Worm (Caenorhabditis elegans): ENCODE data around the gene Y60A3A.25.

DNA sequence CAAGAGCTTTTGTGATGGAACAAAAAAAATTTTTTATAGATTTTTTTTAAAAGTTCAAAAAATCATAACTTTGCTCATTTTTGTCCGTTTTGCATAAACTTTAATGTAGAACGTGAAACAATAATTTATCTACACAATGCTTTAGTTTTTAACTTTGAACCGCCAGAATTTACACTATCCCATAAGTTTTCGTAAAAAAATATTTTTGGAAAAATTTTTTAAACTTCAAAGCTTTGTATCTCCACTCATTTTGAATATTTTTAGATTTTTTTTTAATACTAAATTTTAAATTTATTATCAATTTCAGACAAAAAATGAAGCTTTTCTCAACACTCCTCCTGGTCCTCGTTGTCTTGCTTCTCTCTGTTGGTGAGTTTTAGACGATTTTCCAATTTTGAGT lies 17.7 kb upstream of the Y60A3A.25 start, which contains the start of gene Y60A3A.21:
- TF ChIP-seq ztf-11 (tag; optimal IDR thresholded peaks at IDR 0.05) (no peak), mep-1 (tag; optimal IDR thresholded peaks at IDR 0.05) (no peak), lin-13 (tag; optimal IDR thresholded peaks at IDR 0.05) (no peak), unc-62 (GFP tag; optimal IDR thresholded peaks at IDR 0.05) (no peak), ham-2 (GFP tag; optimal IDR thresholded peaks at IDR 0.05) (no peak), lsy-2 (tag; optimal IDR thresholded peaks at IDR 0.05) (no peak), zip-8 (tag; optimal IDR thresholded peaks at IDR 0.05) (no peak)

Data from whole organism, mixed stage, embryonic.